Fruit fly (Drosophila melanogaster): ENCODE measurements around the gene CG14442.
A peak's percentile ranks its signal among the peaks of the same experiment; 100 is the strongest.

CG14442 gene

DNA sequence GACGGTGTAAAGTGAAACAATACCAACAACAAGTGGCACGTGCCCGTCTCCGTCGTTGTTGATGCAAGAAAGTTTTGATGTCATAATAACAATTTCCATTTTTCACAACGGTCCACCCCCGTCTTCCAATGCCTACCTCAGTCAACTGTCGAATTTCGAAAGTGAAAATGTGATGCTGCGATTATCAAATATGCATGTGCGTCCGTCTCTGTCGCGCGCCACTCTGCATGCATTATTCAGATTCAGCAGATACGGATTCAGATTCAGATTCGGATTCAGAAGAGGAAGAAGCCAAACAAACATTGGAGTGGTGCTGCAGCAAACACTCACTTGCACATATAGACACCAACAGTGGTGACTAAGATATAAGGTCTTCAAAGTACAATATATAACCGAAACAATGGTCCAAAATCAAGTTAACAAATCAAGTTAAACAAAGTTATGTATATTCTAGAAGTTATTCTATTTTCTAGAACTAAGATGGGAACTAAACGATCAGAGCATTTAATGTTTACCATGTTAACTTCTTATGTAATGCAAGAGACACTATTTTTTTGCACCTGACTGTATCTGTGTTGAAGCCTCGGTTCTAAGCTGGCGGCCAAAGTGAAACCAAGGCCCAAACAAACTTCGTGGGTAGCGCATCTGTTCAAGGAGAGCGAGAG, 52.1 kb downstream of the CG14442 start:
- peak; percentile 0 for TF ChIP-seq tj (GFP tag; optimal IDR thresholded peaks at IDR 0.05)
- TF ChIP-seq CG1620 (GFP tag; optimal IDR thresholded peaks at IDR 0.05): no peak
- TF ChIP-seq CG14711 (tag; optimal IDR thresholded peaks at IDR 0.05): peak; percentile 3
- TF ChIP-seq CG7101 (tag; optimal IDR thresholded peaks at IDR 0.05): peak; percentile 11

DNA sequence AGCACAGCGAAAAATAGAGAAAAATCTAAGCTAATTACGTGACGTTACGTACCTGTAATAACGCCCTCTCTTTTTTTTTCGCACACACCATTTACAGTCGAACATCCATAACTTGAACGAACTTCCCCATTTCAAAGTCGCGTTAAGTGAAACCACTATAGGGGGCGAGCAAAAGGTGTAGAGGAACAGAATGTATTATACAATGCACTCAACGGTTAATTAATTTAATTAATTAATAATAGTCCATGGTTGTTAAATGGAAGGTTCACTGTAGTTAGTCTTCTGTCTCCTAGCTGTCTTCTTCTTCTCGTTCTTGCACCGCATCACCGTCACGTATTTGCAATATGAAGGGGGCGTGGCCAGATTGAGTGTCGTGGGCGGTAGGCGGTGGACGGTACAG, 53.2 kb downstream of the CG14442 start:
- no peak for TF ChIP-seq cic (GFP tag; optimal IDR thresholded peaks at IDR 0.05)
- TF ChIP-seq CG7101 (tag; optimal IDR thresholded peaks at IDR 0.05): peak; percentile 72
- peak; percentile 47 for TF ChIP-seq Hr96 (GFP tag; optimal IDR thresholded peaks at IDR 0.05)
- TF ChIP-seq bab1 (GFP tag; optimal IDR thresholded peaks at IDR 0.05): peak; percentile 88
- TF ChIP-seq CG5204 (GFP tag; optimal IDR thresholded peaks at IDR 0.05): peak; percentile 4
- TF ChIP-seq CG1620 (GFP tag; optimal IDR thresholded peaks at IDR 0.05): peak; percentile 22
- no peak for TF ChIP-seq cnc (optimal IDR thresholded peaks at IDR 0.05)
- peak; percentile 1 for TF ChIP-seq CG11617 (GFP tag; optimal IDR thresholded peaks at IDR 0.05)
- TF ChIP-seq Clk (GFP tag; optimal IDR thresholded peaks at IDR 0.05): no peak
- peak; percentile 57 for TF ChIP-seq CG14711 (tag; optimal IDR thresholded peaks at IDR 0.05)

Data from whole organism, adult.